Worm (Caenorhabditis elegans) whole organism, midembryonic: ENCODE data around the gene T09F5.10.

Experiments used
- T22C8.4 ChIP-seq: fragments of 200-800 bp; sonication (Bioruptor generic); IDR thresholded peaks from 2 replicates; pipeline ENCODE4 v1.3.6; 2022; ENCODE audit warnings: missing genetic modification characterization, missing compliant biosample characterization
- cog-1 ChIP-seq: sonication (generic microtip); optimal IDR thresholded peaks from 2 replicates; lab custom pipeline; 2016; ENCODE audit warnings: missing genetic modification characterization, missing compliant biosample characterization
- flt-1 ChIP-seq: fragments of 200-800 bp; sonication (Bioruptor generic); IDR thresholded peaks from 2 replicates; pipeline ENCODE4 v1.3.6; 2022; ENCODE audit warnings: missing genetic modification characterization, missing compliant biosample characterization
- klf-2 ChIP-seq: fragments of 200-800 bp; sonication (Bioruptor generic); conservative IDR thresholded peaks from 2 replicates; pipeline ENCODE4 v1.3.6; 2022; ENCODE audit warnings: missing genetic modification reagents, missing genetic modification characterization, missing compliant biosample characterization
- med-1 ChIP-seq: sonication (generic microtip); optimal IDR thresholded peaks from 2 replicates; lab custom pipeline; 2017; ENCODE audit warnings: missing genetic modification characterization, mild to moderate bottlenecking, missing compliant biosample characterization, antibody characterized with exemption, missing genetic modification reagents; ENCODE audit not compliant: insufficient read depth
- ref-1 ChIP-seq: fragments of 200-800 bp; sonication (Bioruptor generic); conservative IDR thresholded peaks from 2 replicates; pipeline ENCODE4 v1.3.6; 2022; ENCODE audit warnings: missing genetic modification reagents, missing genetic modification characterization, missing compliant biosample characterization
- ztf-23 ChIP-seq: fragments of 200-800 bp; sonication (Bioruptor generic); IDR thresholded peaks from 2 replicates; pipeline ENCODE4 v1.3.6; 2022; ENCODE audit warnings: missing genetic modification reagents, missing genetic modification characterization, missing compliant biosample characterization

DNA sequence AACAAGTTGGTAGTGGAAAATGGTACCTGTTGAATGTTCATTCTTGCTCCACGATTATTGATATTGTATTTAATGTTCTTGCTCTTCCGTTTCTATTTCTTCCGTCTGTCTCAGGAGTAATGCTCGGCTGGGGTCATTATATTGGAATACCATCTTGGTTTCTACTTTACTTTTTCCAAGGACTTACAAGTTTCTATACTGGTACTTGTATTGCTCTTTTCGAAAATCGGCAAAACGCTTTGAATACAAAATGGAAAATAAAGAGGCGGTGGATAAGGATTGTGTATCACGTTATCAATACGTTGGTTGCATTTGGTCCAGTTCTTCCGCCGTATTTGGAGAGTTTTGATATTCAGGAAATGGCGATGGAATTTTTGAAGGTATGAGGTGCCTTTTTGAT is 27.8 kb upstream of the T09F5.10 start:
- TF ChIP-seq T22C8.4 (GFP tag; lab: Robert Waterston, UW) (no peak), ztf-23 (GFP tag; lab: Robert Waterston, UW) (no peak), klf-2 (GFP tag; lab: Robert Waterston, UW) (no peak), ref-1 (GFP tag; lab: Robert Waterston, UW) (no peak), flt-1 (no peak), cog-1 (tag; lab: Kevin White, UChicago) (no peak), med-1 (no peak)
